Worm (Caenorhabditis elegans) whole organism, early embryonic: ENCODE results near the gene kin-18.

ENCODE experiments used
- B0310.2 ChIP-seq: sonication (generic microtip); optimal IDR thresholded peaks from 2 replicates; lab custom pipeline; 2016; ENCODE audit warnings: mild to moderate bottlenecking, missing genetic modification characterization, missing compliant biosample characterization
- F13C5.2 ChIP-seq: sonication (generic microtip); optimal IDR thresholded peaks from 2 replicates; lab custom pipeline; 2017; ENCODE audit warnings: mild to moderate bottlenecking, missing genetic modification characterization, inconsistent platforms, missing compliant biosample characterization
- aly-1 ChIP-seq: sonication (generic microtip); optimal IDR thresholded peaks from 2 replicates; lab custom pipeline; 2016; ENCODE audit warnings: missing genetic modification characterization, missing compliant biosample characterization
- ama-1 ChIP-seq: fragments of 150-350 bp; optimal IDR thresholded peaks from 2 replicates; lab custom pipeline; 2014
- ceh-13 ChIP-seq: fragments of 200-800 bp; sonication (Bioruptor generic); optimal IDR thresholded peaks from 2 replicates; lab custom pipeline; 2018; ENCODE audit warnings: mild to moderate bottlenecking, missing genetic modification characterization, missing compliant biosample characterization
- ceh-36 ChIP-seq: sonication (generic microtip); optimal IDR thresholded peaks from 2 replicates; lab custom pipeline; 2016; ENCODE audit warnings: missing genetic modification characterization, inconsistent platforms, missing compliant biosample characterization
- flt-1 ChIP-seq: fragments of 200-800 bp; sonication (Bioruptor generic); IDR thresholded peaks from 2 replicates; pipeline ENCODE4 v1.3.6; 2022; ENCODE audit warnings: missing genetic modification characterization, missing compliant biosample characterization
- hmg-4 ChIP-seq: fragments of 200-800 bp; sonication (Bioruptor generic); optimal IDR thresholded peaks from 2 replicates; lab custom pipeline; 2018; ENCODE audit warnings: mild to moderate bottlenecking, missing genetic modification characterization, missing compliant biosample characterization
- hnd-1 ChIP-seq: sonication (generic microtip); optimal IDR thresholded peaks from 2 replicates; lab custom pipeline; 2016; ENCODE audit warnings: missing genetic modification characterization, missing compliant biosample characterization
- pes-1 ChIP-seq: fragments of 200-800 bp; sonication (Bioruptor generic); IDR thresholded peaks from 2 replicates; pipeline ENCODE4 v1.3.6; 2022; ENCODE audit warnings: missing genetic modification reagents, missing genetic modification characterization, missing compliant biosample characterization
- scrt-1 ChIP-seq: fragments of 200-800 bp; sonication (Bioruptor generic); IDR thresholded peaks from 2 replicates; pipeline ENCODE4 v1.3.6; 2022; ENCODE audit warnings: missing genetic modification characterization, missing compliant biosample characterization
- sea-1 ChIP-seq: fragments of 200-800 bp; sonication (Bioruptor generic); conservative IDR thresholded peaks from 2 replicates; pipeline ENCODE4 v1.3.6; 2022; ENCODE audit warnings: missing genetic modification characterization, missing compliant biosample characterization
- tbx-11 ChIP-seq: fragments of 200-800 bp; sonication (Bioruptor generic); IDR thresholded peaks from 2 replicates; pipeline ENCODE4 v1.3.6; 2022; ENCODE audit warnings: missing genetic modification characterization, missing compliant biosample characterization
- tra-4 ChIP-seq: sonication (generic microtip); optimal IDR thresholded peaks from 2 replicates; lab custom pipeline; 2017; ENCODE audit warnings: missing genetic modification characterization, missing compliant biosample characterization

DNA sequence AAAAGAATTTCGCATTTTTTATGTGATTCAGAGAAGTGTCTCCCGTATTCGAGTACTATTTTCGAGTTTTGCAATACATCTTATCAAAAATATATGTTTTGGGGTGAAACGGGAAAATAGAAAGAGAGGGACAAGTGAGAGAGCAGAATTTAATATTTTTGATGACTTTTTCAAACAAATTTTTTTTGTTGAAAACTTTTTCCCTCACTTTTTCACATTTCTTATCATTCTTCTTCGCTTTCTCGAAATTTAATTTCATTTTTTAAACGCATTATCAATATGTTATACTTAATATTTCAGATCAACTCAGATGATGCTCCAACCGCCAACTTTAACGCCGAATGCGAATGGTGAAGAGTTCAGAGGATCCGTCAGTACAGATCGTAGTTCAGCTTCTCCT is 38.2 kb upstream of the kin-18 start, which contains the start of gene attf-4:
- TF ChIP-seq aly-1 (tag; lab: Kevin White, UChicago) (no peak), ama-1 (lab: Kevin White, UChicago) (no peak), B0310.2 (tag; lab: Kevin White, UChicago) (no peak), hmg-4 (GFP tag; lab: Kevin White, UChicago) (no peak), ceh-13 (GFP tag; lab: Kevin White, UChicago) (no peak), F13C5.2 (tag; lab: Kevin White, UChicago) (no peak), tbx-11 (GFP tag; lab: Robert Waterston, UW) (no peak), pes-1 (no peak), tra-4 (tag; lab: Kevin White, UChicago) (no peak), scrt-1 (no peak), flt-1 (no peak), sea-1 (GFP tag; lab: Robert Waterston, UW) (no peak), hnd-1 (tag; lab: Kevin White, UChicago) (no peak), ceh-36 (tag; lab: Kevin White, UChicago) (no peak)
